Worm (Caenorhabditis elegans) whole organism, L2 larva: ENCODE data around the gene fbxa-166.

ENCODE experiments used
- C34F6.9 ChIP-seq: fragments of 150-350 bp; optimal IDR thresholded peaks from 2 replicates; lab custom pipeline; 2014; ENCODE audit warnings: missing biosample characterization, missing genetic modification characterization
- R02D3.7 ChIP-seq: fragments of 150-350 bp; optimal IDR thresholded peaks from 2 replicates; lab custom pipeline; 2014; ENCODE audit warnings: missing biosample characterization, missing genetic modification characterization
- Y55F3AM.14 ChIP-seq: fragments of 200-800 bp; sonication (Bioruptor generic); optimal IDR thresholded peaks from 2 replicates; lab custom pipeline; 2018; ENCODE audit warnings: mild to moderate bottlenecking, missing genetic modification characterization, missing compliant biosample characterization
- ZK546.5 ChIP-seq: sonication (generic microtip); optimal IDR thresholded peaks from 2 replicates; lab custom pipeline; 2017; ENCODE audit warnings: missing biosample characterization, missing genetic modification characterization
- aly-2 ChIP-seq: fragments of 150-350 bp; optimal IDR thresholded peaks from 2 replicates; lab custom pipeline; 2014; ENCODE audit warnings: missing biosample characterization, missing genetic modification characterization
- ceh-16 ChIP-seq: fragments of 150-350 bp; optimal IDR thresholded peaks from 2 replicates; lab custom pipeline; 2014; ENCODE audit warnings: missing biosample characterization, missing genetic modification characterization
- ceh-82 ChIP-seq: fragments of 150-350 bp; optimal IDR thresholded peaks from 2 replicates; lab custom pipeline; 2014; ENCODE audit warnings: missing biosample characterization, missing genetic modification characterization
- crh-2 ChIP-seq: sonication (generic microtip); optimal IDR thresholded peaks from 2 replicates; lab custom pipeline; 2017; ENCODE audit warnings: missing biosample characterization, missing genetic modification characterization
- dmd-4 ChIP-seq: sonication (generic microtip); optimal IDR thresholded peaks from 2 replicates; lab custom pipeline; 2017; ENCODE audit warnings: missing biosample characterization, missing genetic modification characterization
- egl-27 ChIP-seq: sonication (generic microtip); optimal IDR thresholded peaks from 3 replicates; lab custom pipeline; 2017; ENCODE audit warnings: missing biosample characterization, missing genetic modification reagents, missing genetic modification characterization
- elt-1 ChIP-seq: fragments of 150-350 bp; optimal IDR thresholded peaks from 2 replicates; lab custom pipeline; 2014; ENCODE audit warnings: missing biosample characterization, missing genetic modification characterization
- elt-3 ChIP-seq: sonication (generic microtip); optimal IDR thresholded peaks from 2 replicates; lab custom pipeline; 2017; ENCODE audit warnings: missing biosample characterization, missing genetic modification characterization
- fos-1 ChIP-seq: fragments of 150-350 bp; optimal IDR thresholded peaks from 2 replicates; lab custom pipeline; 2014; ENCODE audit warnings: missing biosample characterization, missing genetic modification characterization
- gmeb-1 ChIP-seq: fragments of 150-350 bp; optimal IDR thresholded peaks from 2 replicates; lab custom pipeline; 2014; ENCODE audit warnings: missing biosample characterization, missing genetic modification characterization
- lin-11 ChIP-seq: fragments of 150-350 bp; sonication (generic microtip); optimal IDR thresholded peaks from 2 replicates; lab custom pipeline; 2014; ENCODE audit warnings: missing biosample characterization, missing genetic modification characterization, inconsistent platforms, mixed read lengths
- lin-13 ChIP-seq: fragments of 150-350 bp; optimal IDR thresholded peaks from 2 replicates; lab custom pipeline; 2014; ENCODE audit warnings: missing biosample characterization, missing genetic modification reagents, missing genetic modification characterization
- lsy-2 ChIP-seq, 2 experiments: fragments of 150-350 bp in 1 of 2; sonication (generic microtip) in 1 of 2; optimal IDR thresholded peaks; 2 replicates each; lab custom pipeline; 2014 to 2017; ENCODE audit warnings: missing biosample characterization in 2 of 2, missing genetic modification characterization in 2 of 2
- nhr-11 ChIP-seq: fragments of 150-350 bp; optimal IDR thresholded peaks from 2 replicates; lab custom pipeline; 2014; ENCODE audit warnings: missing biosample characterization, missing genetic modification characterization
- nhr-12 ChIP-seq: fragments of 150-350 bp; optimal IDR thresholded peaks from 2 replicates; lab custom pipeline; 2014; ENCODE audit warnings: missing biosample characterization, missing genetic modification characterization
- nhr-129 ChIP-seq: fragments of 150-350 bp; optimal IDR thresholded peaks from 2 replicates; lab custom pipeline; 2014; ENCODE audit warnings: missing biosample characterization, missing genetic modification characterization
- nhr-21 ChIP-seq: fragments of 150-350 bp; optimal IDR thresholded peaks from 2 replicates; lab custom pipeline; 2014; ENCODE audit warnings: missing biosample characterization, missing genetic modification characterization
- nhr-6 ChIP-seq: fragments of 150-350 bp; optimal IDR thresholded peaks from 2 replicates; lab custom pipeline; 2014; ENCODE audit warnings: missing biosample characterization, missing genetic modification characterization
- nhr-77 ChIP-seq: fragments of 150-350 bp; optimal IDR thresholded peaks from 2 replicates; lab custom pipeline; 2014; ENCODE audit warnings: missing biosample characterization, missing genetic modification characterization
- sma-3 ChIP-seq: sonication (generic microtip); optimal IDR thresholded peaks from 2 replicates; lab custom pipeline; 2016; ENCODE audit warnings: missing genetic modification reagents, missing genetic modification characterization, missing compliant biosample characterization
- sma-9 ChIP-seq, 2 experiments: fragments of 150-350 bp in 1 of 2; sonication (generic microtip) in 1 of 2; optimal IDR thresholded peaks; 2 replicates each; lab custom pipeline; 2014 to 2016; ENCODE audit warnings: missing genetic modification characterization in 2 of 2, mild to moderate bottlenecking in 1 of 2, missing biosample characterization in 1 of 2, missing compliant biosample characterization in 1 of 2, missing genetic modification reagents in 1 of 2, moderate library complexity in 1 of 2
- unc-39 ChIP-seq: fragments of 150-350 bp; optimal IDR thresholded peaks from 2 replicates; lab custom pipeline; 2014; ENCODE audit warnings: missing biosample characterization, missing genetic modification characterization
- ztf-1 ChIP-seq: fragments of 200-800 bp; sonication (Bioruptor generic); conservative IDR thresholded peaks from 2 replicates; pipeline ENCODE4 v1.3.6; 2022; ENCODE audit warnings: missing genetic modification characterization, missing compliant biosample characterization
- ztf-11 ChIP-seq: sonication (generic microtip); optimal IDR thresholded peaks from 2 replicates; lab custom pipeline; 2017; ENCODE audit warnings: missing biosample characterization, missing genetic modification characterization
- ztf-4 ChIP-seq: fragments of 150-350 bp; optimal IDR thresholded peaks from 2 replicates; lab custom pipeline; 2014; ENCODE audit warnings: missing biosample characterization, missing genetic modification characterization

fbxa-166 gene

DNA sequence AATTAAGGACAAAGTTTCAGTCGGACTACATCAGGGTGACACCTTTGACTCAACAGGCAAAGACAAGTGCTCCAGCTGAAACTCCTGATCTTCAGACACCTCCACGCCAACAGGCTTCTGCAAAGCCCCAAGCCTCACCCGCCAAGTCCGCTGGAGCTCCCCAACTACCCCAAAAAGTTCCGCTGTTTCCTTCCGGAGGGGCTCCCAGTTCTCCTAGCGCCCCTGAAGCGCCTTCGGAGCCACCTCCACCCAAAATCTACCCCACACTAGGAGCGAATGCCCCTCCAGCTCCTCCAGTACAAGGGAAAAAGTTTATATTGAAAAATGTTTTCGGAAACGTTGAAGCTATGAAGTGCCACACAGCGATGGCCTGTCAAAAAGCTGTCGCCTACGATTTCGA lies 15.8 kb downstream of the fbxa-166 start:
- TF ChIP-seq ceh-82 (tag; lab: Kevin White, UChicago): no peak
- no peak for TF ChIP-seq ztf-1 (GFP tag; lab: Robert Waterston, UW)
- TF ChIP-seq nhr-129: no peak
- no peak for TF ChIP-seq lin-11 (tag; lab: Kevin White, UChicago)
- TF ChIP-seq nhr-21 (tag; lab: Kevin White, UChicago): no peak
- no peak for TF ChIP-seq crh-2 (tag; lab: Kevin White, UChicago)
- TF ChIP-seq Y55F3AM.14 (GFP tag; lab: Kevin White, UChicago): no peak
- no peak for TF ChIP-seq nhr-12

DNA sequence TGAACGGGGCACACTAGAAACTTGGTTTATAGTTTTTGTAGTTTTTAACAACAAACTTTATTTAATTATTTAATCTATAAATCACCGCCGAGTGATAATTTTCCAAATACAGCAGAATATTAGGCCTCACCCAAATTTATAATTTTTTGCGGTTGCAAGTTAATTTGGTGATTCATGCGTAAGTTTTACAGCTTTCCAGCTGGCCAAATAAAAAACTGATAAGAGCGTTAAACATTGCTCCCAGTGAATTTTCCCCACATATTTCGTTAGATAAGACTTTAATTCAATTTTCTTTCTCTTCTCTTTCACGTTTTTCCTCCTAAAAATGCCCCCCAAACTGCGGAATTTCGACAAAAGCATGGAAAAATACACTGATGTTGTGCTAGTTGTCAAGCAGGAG lies 17.3 kb downstream of the fbxa-166 start, which contains the start of gene bath-47:
Gene bath-47 (plus strand): TSS at position 305 of the 400 bp plus-strand sequence.
- peak; percentile 67 for TF ChIP-seq fos-1 (tag; lab: Kevin White, UChicago)
- TF ChIP-seq ZK546.5 (tag; lab: Kevin White, UChicago): no peak

DNA sequence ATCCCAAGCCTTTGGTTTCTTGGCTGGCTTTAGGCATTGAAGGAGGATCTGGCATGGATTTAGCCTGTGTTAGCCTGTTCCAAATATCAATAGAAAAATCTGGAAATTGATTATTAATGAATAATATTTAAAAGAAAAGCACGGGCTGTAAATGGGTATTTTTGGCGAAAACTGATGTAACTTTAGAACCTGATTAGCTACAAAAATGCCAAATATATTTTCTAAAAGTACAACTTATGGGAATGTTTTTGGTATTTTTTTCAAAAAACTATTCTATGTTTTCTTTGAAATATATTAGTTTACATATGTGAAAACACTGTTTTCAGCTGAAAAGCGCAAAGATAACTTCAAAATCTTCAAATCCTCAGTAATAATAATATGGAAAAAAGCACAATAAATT lies 18.2 kb downstream of the fbxa-166 start, which contains the start of gene bath-26:
Gene bath-26 (minus strand): TSS at position 101 of the 400 bp plus-strand sequence.
- TF ChIP-seq elt-3 (tag; lab: Kevin White, UChicago) (no peak), aly-2 (tag; lab: Kevin White, UChicago) (no peak), C34F6.9 (tag; lab: Kevin White, UChicago) (no peak), lsy-2 (tag; optimal IDR thresholded peaks at IDR 0.05; lab: Kevin White, UChicago) (no peak), fos-1 (tag; lab: Kevin White, UChicago) (no peak), dmd-4 (tag; lab: Kevin White, UChicago) (no peak), nhr-11 (tag; lab: Kevin White, UChicago) (no peak), nhr-6 (tag; lab: Kevin White, UChicago) (no peak), ztf-11 (tag; lab: Kevin White, UChicago) (no peak), R02D3.7 (no peak), nhr-129 (no peak)
- TF ChIP-seq, all 48 proteins: peak for 0

DNA sequence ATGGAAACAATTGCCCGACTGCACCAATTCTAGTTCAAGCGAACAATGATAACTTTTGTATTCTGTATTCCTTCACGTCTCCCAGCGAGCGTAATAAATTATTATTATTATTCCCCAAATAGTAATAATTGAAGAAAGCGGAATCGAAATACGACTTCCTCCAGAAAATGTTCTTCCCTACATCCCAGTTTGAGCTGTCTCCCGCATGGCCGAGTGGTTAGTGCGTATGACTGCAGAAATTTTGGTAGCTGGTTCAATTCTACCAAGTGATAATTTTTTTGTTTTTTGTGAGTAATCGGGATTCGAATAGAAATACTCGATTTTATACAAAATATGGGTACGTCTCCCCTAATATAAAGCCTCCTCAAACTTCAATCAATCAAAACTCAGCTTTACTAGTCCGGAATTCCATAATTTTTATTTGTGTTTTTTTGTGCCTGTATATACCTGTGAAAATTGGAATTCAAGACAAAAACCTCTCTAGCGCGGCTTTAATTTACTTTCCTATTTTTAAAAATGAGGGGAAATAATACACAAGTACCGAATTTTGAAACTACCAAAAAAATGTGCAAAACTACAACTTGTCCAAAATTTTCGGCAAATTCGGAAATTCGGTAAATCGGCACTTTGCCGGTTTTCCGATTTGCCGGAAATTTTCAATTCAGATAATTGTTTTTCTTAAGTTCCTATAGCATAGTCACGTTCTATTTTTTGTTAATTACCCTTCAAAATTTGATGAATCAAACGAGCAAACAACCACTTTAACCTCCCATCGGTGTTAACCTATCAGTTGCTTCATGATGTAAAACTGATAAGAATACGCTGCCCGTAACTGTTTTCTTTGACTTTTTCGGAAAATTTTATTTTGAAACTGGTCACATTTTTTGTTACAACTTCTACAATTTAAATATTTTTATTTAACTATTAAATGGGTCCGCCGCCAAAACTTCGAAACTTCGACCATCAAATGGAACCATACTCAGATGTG lies 21.5 kb downstream of the fbxa-166 start, which contains the start of gene bath-46:
Gene bath-46 (plus strand): TSS at position 806 of the 988 bp plus-strand sequence.
- peak; percentile 2 for TF ChIP-seq nhr-129
- peak; percentile 74 for TF ChIP-seq fos-1 (tag; lab: Kevin White, UChicago)
- no peak for TF ChIP-seq sma-9 (GFP tag; optimal IDR thresholded peaks at IDR 0.05; lab: Kevin White, UChicago)
- TF ChIP-seq sma-9 (tag; optimal IDR thresholded peaks at IDR 0.05; lab: Kevin White, UChicago): no peak

DNA sequence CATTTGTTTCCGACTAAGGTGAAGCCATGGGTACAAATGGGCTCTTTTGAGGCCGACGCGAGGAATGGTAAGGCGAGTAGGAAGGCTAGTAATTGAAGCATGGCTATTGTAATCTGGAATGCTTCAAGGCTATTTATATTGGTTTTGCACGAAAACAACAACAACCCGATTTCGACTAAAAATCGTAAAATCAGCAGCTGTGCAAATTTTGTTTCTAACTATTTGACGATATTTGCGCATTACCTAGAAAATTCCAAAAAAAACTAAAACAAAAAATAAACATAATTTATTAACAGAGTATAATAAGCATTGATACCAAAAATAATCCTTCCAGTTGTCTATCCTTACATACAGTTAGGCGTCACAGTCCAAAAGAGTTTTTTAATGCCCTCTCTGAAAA lies 23.7 kb downstream of the fbxa-166 start, which contains the start of gene clec-20:
Gene clec-20 (minus strand): TSS at position 101 of the 400 bp plus-strand sequence.
- TF ChIP-seq lin-11 (tag; lab: Kevin White, UChicago) (no peak), elt-1 (tag; lab: Kevin White, UChicago) (no peak), ceh-16 (tag; lab: Kevin White, UChicago) (no peak), nhr-6 (tag; lab: Kevin White, UChicago) (no peak), gmeb-1 (no peak), nhr-77 (tag; lab: Kevin White, UChicago) (no peak), nhr-129 (no peak), egl-27 (no peak), unc-39 (tag; lab: Kevin White, UChicago) (no peak), sma-9 (GFP tag; optimal IDR thresholded peaks at IDR 0.05; lab: Kevin White, UChicago) (no peak), sma-9 (tag; optimal IDR thresholded peaks at IDR 0.05; lab: Kevin White, UChicago) (no peak)

DNA sequence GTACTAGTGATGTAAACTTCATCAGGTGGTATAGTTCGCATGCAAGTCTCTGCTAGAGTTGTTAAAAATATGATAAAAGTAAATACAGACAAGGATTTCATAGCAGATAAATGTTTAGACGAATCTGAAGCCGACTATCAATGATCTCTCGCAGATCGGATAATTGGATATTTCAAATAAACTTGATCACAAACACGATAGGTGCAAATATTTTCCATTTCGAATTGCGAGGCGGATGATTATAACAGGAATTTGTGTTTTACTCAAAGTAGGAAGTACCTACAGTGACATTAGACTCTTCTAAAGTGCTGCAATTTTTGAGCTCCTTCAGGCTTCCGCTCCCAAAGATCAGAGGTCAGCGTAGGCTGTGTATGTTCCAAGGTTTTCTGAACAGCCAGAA lies 29.0 kb downstream of the fbxa-166 start, which contains the start of gene T07H3.7:
Gene T07H3.7 (minus strand): TSS at position 101 of the 400 bp plus-strand sequence.
- TF ChIP-seq elt-3 (tag; lab: Kevin White, UChicago) (no peak), nhr-6 (tag; lab: Kevin White, UChicago) (no peak), lin-11 (tag; lab: Kevin White, UChicago) (no peak), egl-27 (no peak)

DNA sequence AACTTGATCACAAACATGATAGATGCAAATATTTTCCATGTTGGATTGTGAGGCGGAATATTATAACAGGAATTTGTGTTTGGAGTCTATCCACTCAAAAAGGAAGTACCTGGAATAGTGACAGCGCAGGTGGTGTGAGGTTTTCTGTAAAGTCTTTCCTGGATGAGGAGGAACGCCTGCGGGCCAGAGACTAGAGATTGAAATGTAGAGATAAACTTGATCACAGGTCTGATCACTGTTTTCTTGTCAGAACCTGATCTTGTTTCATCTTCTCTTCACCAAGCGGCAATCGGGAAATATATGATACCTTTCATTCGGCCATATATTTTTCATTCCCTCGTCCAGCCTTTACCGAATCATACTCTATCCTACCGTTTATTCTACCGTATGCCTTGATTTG lies 32.5 kb downstream of the fbxa-166 start, which contains the start of gene T07H3.8:
Gene T07H3.8 (plus strand): TSS at position 301 of the 400 bp plus-strand sequence.
- TF ChIP-seq nhr-12 (no peak), ztf-4 (no peak), lin-13 (GFP tag; lab: Kevin White, UChicago) (no peak), sma-3 (no peak), lsy-2 (tag; optimal IDR thresholded peaks at IDR 0.05; lab: Kevin White, UChicago) (no peak)
